Fruit fly (Drosophila melanogaster) whole organism, pupa: ENCODE measurements around the gene Jon99Ciii.

Experiments used
- CG10348 ChIP-seq: fragments of 200-800 bp; sonication (Bioruptor generic); IDR thresholded peaks from 2 replicates; pipeline ENCODE4 v1.3.6; 2022; ENCODE audit warnings: missing biosample characterization, missing genetic modification characterization
- CG12605 ChIP-seq: fragments of 200-800 bp; sonication (Bioruptor generic); IDR thresholded peaks from 2 replicates; pipeline ENCODE4 v1.3.6; 2022; ENCODE audit warnings: missing biosample characterization, missing genetic modification characterization
- CG13204 ChIP-seq: fragments of 200-800 bp; sonication (Bioruptor generic); optimal IDR thresholded peaks from 2 replicates; lab custom pipeline; 2018; ENCODE audit warnings: missing biosample characterization, mild to moderate bottlenecking, missing genetic modification characterization, moderate library complexity
- CG14655 ChIP-seq: fragments of 200-800 bp; sonication (Bioruptor generic); optimal IDR thresholded peaks from 3 replicates; lab custom pipeline; 2017; ENCODE audit warnings: mild to moderate bottlenecking, missing biosample characterization, missing genetic modification reagents, missing genetic modification characterization
- CG15710 ChIP-seq: fragments of 200-800 bp; sonication (Bioruptor generic); optimal IDR thresholded peaks from 2 replicates; lab custom pipeline; 2018; ENCODE audit warnings: missing biosample characterization, mild to moderate bottlenecking, missing genetic modification characterization, moderate library complexity
- CG17806 ChIP-seq: fragments of 200-800 bp; sonication (Bioruptor generic); optimal IDR thresholded peaks from 2 replicates; lab custom pipeline; 2018; ENCODE audit warnings: missing biosample characterization, mild to moderate bottlenecking, missing genetic modification characterization, moderate library complexity
- CG34367 ChIP-seq: fragments of 200-800 bp; sonication (Bioruptor generic); optimal IDR thresholded peaks from 2 replicates; lab custom pipeline; 2018; ENCODE audit warnings: missing biosample characterization, mild to moderate bottlenecking, missing genetic modification characterization
- CG4496 ChIP-seq: fragments of 200-800 bp; sonication (Bioruptor generic); IDR thresholded peaks from 3 replicates; pipeline ENCODE4 v1.3.6; 2022; ENCODE audit warnings: missing biosample characterization, missing genetic modification characterization
- CG8159 ChIP-seq: fragments of 200-800 bp; sonication (Bioruptor generic); optimal IDR thresholded peaks from 3 replicates; lab custom pipeline; 2018; ENCODE audit warnings: missing biosample characterization, mild to moderate bottlenecking, missing genetic modification characterization, moderate library complexity
- CG8301 ChIP-seq: fragments of 200-800 bp; sonication (Bioruptor generic); optimal IDR thresholded peaks from 2 replicates; lab custom pipeline; 2018; ENCODE audit warnings: missing biosample characterization, mild to moderate bottlenecking, missing genetic modification characterization
- CG9948 ChIP-seq: fragments of 200-800 bp; sonication (Bioruptor generic); optimal IDR thresholded peaks from 2 replicates; lab custom pipeline; 2018; ENCODE audit warnings: missing biosample characterization, mild to moderate bottlenecking, missing genetic modification characterization, moderate library complexity
- D1 ChIP-seq: fragments of 200-800 bp; sonication (Bioruptor generic); optimal IDR thresholded peaks from 2 replicates; lab custom pipeline; 2018; ENCODE audit warnings: missing biosample characterization, mild to moderate bottlenecking, missing genetic modification characterization, moderate library complexity
- EcR ChIP-seq: fragments of 200-800 bp; sonication (Bioruptor generic); optimal IDR thresholded peaks from 3 replicates; lab custom pipeline; 2019; ENCODE audit warnings: missing biosample characterization, missing genetic modification characterization, mild to moderate bottlenecking, moderate library complexity, missing genetic modification reagents
- Ets98B ChIP-seq: fragments of 200-800 bp; sonication (Bioruptor generic); IDR thresholded peaks from 2 replicates; pipeline ENCODE4 v1.3.6; 2022; ENCODE audit warnings: missing biosample characterization, missing genetic modification characterization
- Pif1A ChIP-seq: fragments of 200-800 bp; sonication (Bioruptor generic); optimal IDR thresholded peaks from 3 replicates; lab custom pipeline; 2016; ENCODE audit warnings: missing biosample characterization, missing genetic modification characterization
- Pif1B ChIP-seq: fragments of 200-800 bp; sonication (Bioruptor generic); optimal IDR thresholded peaks from 3 replicates; lab custom pipeline; 2016; ENCODE audit warnings: missing biosample characterization, missing genetic modification characterization
- Snoo ChIP-seq: fragments of 200-800 bp; sonication (Bioruptor generic); optimal IDR thresholded peaks from 3 replicates; lab custom pipeline; 2017; ENCODE audit warnings: missing biosample characterization, mild to moderate bottlenecking, missing genetic modification characterization, inconsistent platforms
- fd96Ca ChIP-seq: fragments of 200-800 bp; sonication (Bioruptor generic); IDR thresholded peaks from 3 replicates; pipeline ENCODE4 v1.3.6; 2022; ENCODE audit warnings: missing biosample characterization, missing genetic modification characterization
- gl ChIP-seq: fragments of 200-800 bp; sonication (Bioruptor generic); optimal IDR thresholded peaks from 2 replicates; lab custom pipeline; 2018; ENCODE audit warnings: missing biosample characterization, mild to moderate bottlenecking, missing genetic modification characterization
- rn ChIP-seq: fragments of 200-800 bp; sonication (Bioruptor generic); IDR thresholded peaks from 2 replicates; pipeline ENCODE4 v1.3.6; 2022; ENCODE audit warnings: missing biosample characterization, missing genetic modification characterization

Gene Jon99Ciii

dm6 chr3R:29935756-29936155, 13.7 kb downstream of the Jon99Ciii start, which contains the start of the genes eIF2Balpha and Vps13B:
eIF2Balpha (minus strand) TSS chr3R:29935888.
Vps13B (plus strand) TSS chr3R:29935978.
- TF ChIP-seq fd96Ca (peak; percentile 25; the same call in 1 of the 3 replicates), CG34367 (tag; lab: Kevin White, UChicago) (no peak), Pif1A (GFP tag; lab: Kevin White, UChicago) (no peak)

- TF ChIP-seq CG4496 (GFP tag; lab: Robert Waterston, UW) (peak; percentile 58; the same call in 2 of the 3 replicates), CG8159 (tag; lab: Kevin White, UChicago) (peak; percentile 34), Ets98B (no peak), CG14655 (GFP tag; lab: Kevin White, UChicago) (peak; percentile 9)
Measured at dm6 chr3R:29959329-29959728, 37.3 kb downstream of the Jon99Ciii start.

- TF ChIP-seq Pif1B (GFP tag; lab: Kevin White, UChicago) (no peak), Snoo (no peak), CG12605 (GFP tag; lab: Robert Waterston, UW) (no peak), Pif1A (GFP tag; lab: Kevin White, UChicago) (no peak), CG9948 (tag; lab: Kevin White, UChicago) (no peak), CG15710 (no peak), CG4496 (GFP tag; lab: Robert Waterston, UW) (no peak), CG14655 (GFP tag; lab: Kevin White, UChicago) (no peak), EcR (GFP tag; lab: Kevin White, UChicago) (no peak), CG34367 (tag; lab: Kevin White, UChicago) (no peak), CG17806 (no peak), CG8301 (tag; lab: Kevin White, UChicago) (no peak), fd96Ca (no peak), rn (GFP tag; lab: Robert Waterston, UW) (no peak), gl (tag; lab: Kevin White, UChicago) (no peak), CG13204 (GFP tag; lab: Kevin White, UChicago) (no peak), CG10348 (GFP tag; lab: Robert Waterston, UW) (no peak)
- TF ChIP-seq, all 21 proteins: peak for 0
Measured at dm6 chr3R:29963102-29963501, 41.1 kb downstream of the Jon99Ciii start.

dm6 chr3R:29969347-29969746, 47.3 kb downstream of the Jon99Ciii start, which contains the start of gene TkR99D:
TkR99D (minus strand) TSS chr3R:29969447.
- no peak for TF ChIP-seq gl (tag; lab: Kevin White, UChicago)
- no peak for TF ChIP-seq CG13204 (GFP tag; lab: Kevin White, UChicago)
- no peak for TF ChIP-seq fd96Ca
- TF ChIP-seq EcR (GFP tag; lab: Kevin White, UChicago) = no peak
- TF ChIP-seq CG4496 (GFP tag; lab: Robert Waterston, UW) = no peak
- TF ChIP-seq rn (GFP tag; lab: Robert Waterston, UW) = no peak
- TF ChIP-seq CG12605 (GFP tag; lab: Robert Waterston, UW) = no peak
- no peak for TF ChIP-seq CG17806
- no peak for TF ChIP-seq CG8159 (tag; lab: Kevin White, UChicago)
- no peak for TF ChIP-seq Pif1A (GFP tag; lab: Kevin White, UChicago)
- TF ChIP-seq CG10348 (GFP tag; lab: Robert Waterston, UW) = no peak
- no peak for TF ChIP-seq CG15710
- TF ChIP-seq D1 (tag; lab: Kevin White, UChicago) = no peak
- TF ChIP-seq Pif1B (GFP tag; lab: Kevin White, UChicago) = no peak
- no peak for TF ChIP-seq CG34367 (tag; lab: Kevin White, UChicago)
